Fruit fly (Drosophila melanogaster) whole organism, embryonic: ENCODE results near the gene kairos.
A peak's percentile ranks its signal among the peaks of the same experiment; 100 is the strongest.

Source experiments
- Atf-2 ChIP-seq: fragments of 200-800 bp; sonication (Bioruptor generic); optimal IDR thresholded peaks from 2 replicates; lab custom pipeline; 2016; ENCODE audit warnings: missing biosample characterization, missing genetic modification characterization
- Bteb2 ChIP-seq: fragments of 200-800 bp; sonication (Bioruptor generic); optimal IDR thresholded peaks from 2 replicates; lab custom pipeline; 2016; ENCODE audit warnings: missing biosample characterization, missing genetic modification characterization
- CG10321 ChIP-seq: fragments of 200-800 bp; sonication (Bioruptor generic); IDR thresholded peaks from 2 replicates; pipeline ENCODE4 v1.3.6; 2022; ENCODE audit warnings: missing biosample characterization, missing genetic modification characterization
- CG10462 ChIP-seq: fragments of 200-800 bp; sonication (Bioruptor generic); optimal IDR thresholded peaks from 2 replicates; lab custom pipeline; 2016; ENCODE audit warnings: missing biosample characterization, missing genetic modification characterization
- CG10565 ChIP-seq: fragments of 200-800 bp; sonication (Bioruptor generic); optimal IDR thresholded peaks from 3 replicates; lab custom pipeline; 2016; ENCODE audit warnings: missing biosample characterization, mild to moderate bottlenecking, missing genetic modification characterization
- CG11085 ChIP-seq: fragments of 200-800 bp; sonication (Bioruptor generic); IDR thresholded peaks from 2 replicates; pipeline ENCODE4 v1.3.6; 2022; ENCODE audit warnings: missing biosample characterization, missing genetic modification characterization
- CG11398 ChIP-seq: fragments of 200-800 bp; sonication (Bioruptor generic); optimal IDR thresholded peaks from 2 replicates; lab custom pipeline; 2016; ENCODE audit warnings: missing biosample characterization, missing genetic modification characterization
- CG12236 ChIP-seq: fragments of 200-800 bp; sonication (Bioruptor generic); optimal IDR thresholded peaks from 2 replicates; lab custom pipeline; 2016; ENCODE audit warnings: missing biosample characterization, missing genetic modification characterization
- CG13775 ChIP-seq: fragments of 200-800 bp; sonication (Bioruptor generic); optimal IDR thresholded peaks from 3 replicates; lab custom pipeline; 2017; ENCODE audit warnings: missing biosample characterization, mild to moderate bottlenecking, missing genetic modification characterization
- CG16863 ChIP-seq: fragments of 200-800 bp; sonication (Bioruptor generic); optimal IDR thresholded peaks from 3 replicates; lab custom pipeline; 2016; ENCODE audit warnings: missing biosample characterization, missing genetic modification characterization
- CG17802 ChIP-seq: fragments of 200-800 bp; sonication (Bioruptor generic); optimal IDR thresholded peaks from 2 replicates; lab custom pipeline; 2018; ENCODE audit warnings: missing biosample characterization, mild to moderate bottlenecking, missing genetic modification characterization, moderate library complexity
- CG17912 ChIP-seq: fragments of 200-800 bp; sonication (Bioruptor generic); optimal IDR thresholded peaks from 2 replicates; lab custom pipeline; 2018; ENCODE audit warnings: missing biosample characterization, mild to moderate bottlenecking, missing genetic modification characterization
- CG2116 ChIP-seq: fragments of 200-800 bp; sonication (Bioruptor generic); optimal IDR thresholded peaks from 3 replicates; lab custom pipeline; 2018; ENCODE audit warnings: missing biosample characterization, mild to moderate bottlenecking, missing genetic modification characterization
- CG32772 ChIP-seq: fragments of 200-800 bp; sonication (Bioruptor generic); IDR thresholded peaks from 2 replicates; pipeline ENCODE4 v1.3.6; 2022; ENCODE audit warnings: missing biosample characterization, missing genetic modification characterization
- CG33213 ChIP-seq: fragments of 200-800 bp; sonication (Bioruptor generic); optimal IDR thresholded peaks from 3 replicates; lab custom pipeline; 2016; ENCODE audit warnings: missing biosample characterization, missing genetic modification characterization
- CG3995 ChIP-seq: fragments of 200-800 bp; sonication (Bioruptor generic); optimal IDR thresholded peaks from 3 replicates; lab custom pipeline; 2016; ENCODE audit warnings: missing biosample characterization, missing genetic modification characterization
- CG6175 ChIP-seq: fragments of 200-800 bp; sonication (Bioruptor generic); IDR thresholded peaks from 3 replicates; pipeline ENCODE4 v1.3.6; 2022; ENCODE audit warnings: missing biosample characterization, missing genetic modification characterization
- CG7372 ChIP-seq: fragments of 200-800 bp; sonication (Bioruptor generic); IDR thresholded peaks from 2 replicates; pipeline ENCODE4 v1.3.6; 2022; ENCODE audit warnings: missing biosample characterization, missing genetic modification characterization
- Eip74EF ChIP-seq, 2 experiments: fragments of 200-800 bp in 1 of 2; fragments of >200 bp in 1 of 2; sonication (Bioruptor generic) in 1 of 2; optimal IDR thresholded peaks; 2 replicates each; lab custom pipeline; 2017 to 2019; ENCODE audit warnings: missing biosample characterization in 2 of 2, missing genetic modification characterization in 2 of 2, mild to moderate bottlenecking in 1 of 2, moderate library complexity in 1 of 2
- Gsc ChIP-seq: fragments of 200-800 bp; sonication (Bioruptor generic); IDR thresholded peaks from 2 replicates; pipeline ENCODE4 v1.3.6; 2022; ENCODE audit warnings: missing biosample characterization, missing genetic modification characterization
- HHEX ChIP-seq: fragments of 200-800 bp; sonication (Bioruptor generic); optimal IDR thresholded peaks from 3 replicates; lab custom pipeline; 2017; ENCODE audit warnings: missing biosample characterization, mild to moderate bottlenecking, missing genetic modification characterization, missing genetic modification reagents
- Hand ChIP-seq: fragments of 200-800 bp; sonication (Bioruptor generic); optimal IDR thresholded peaks from 2 replicates; lab custom pipeline; 2017; ENCODE audit warnings: mild to moderate bottlenecking, missing biosample characterization, missing genetic modification reagents, missing genetic modification characterization
- Hsf ChIP-seq: fragments of 200-800 bp; sonication (Bioruptor generic); optimal IDR thresholded peaks from 3 replicates; lab custom pipeline; 2016; ENCODE audit warnings: missing biosample characterization, missing genetic modification characterization
- Jarid2 ChIP-seq: fragments of 200-800 bp; sonication (Bioruptor generic); optimal IDR thresholded peaks from 3 replicates; lab custom pipeline; 2017; ENCODE audit warnings: mild to moderate bottlenecking, missing biosample characterization, missing genetic modification reagents, missing genetic modification characterization
- Kr ChIP-seq: fragments of 200-800 bp; sonication (Bioruptor generic); optimal IDR thresholded peaks from 2 replicates; lab custom pipeline; 2017; ENCODE audit warnings: missing biosample characterization, mild to moderate bottlenecking, missing genetic modification characterization
- Med ChIP-seq: fragments of 200-800 bp; sonication (Bioruptor generic); peaks from one replicate; lab custom pipeline; 2016; ENCODE audit warnings: missing biosample characterization, missing genetic modification characterization, mild to moderate bottlenecking, inconsistent platforms, moderate library complexity
- PHDP ChIP-seq: fragments of 200-800 bp; sonication (Bioruptor generic); optimal IDR thresholded peaks from 3 replicates; lab custom pipeline; 2018; ENCODE audit warnings: missing biosample characterization, mild to moderate bottlenecking, missing genetic modification characterization, moderate library complexity
- Ptx1 ChIP-seq: fragments of 200-800 bp; sonication (Bioruptor generic); IDR thresholded peaks from 2 replicates; pipeline ENCODE4 v1.3.6; 2022; ENCODE audit warnings: missing biosample characterization, missing genetic modification characterization
- Rx ChIP-seq: fragments of 200-800 bp; sonication (Bioruptor generic); IDR thresholded peaks from 2 replicates; pipeline ENCODE4 v1.3.6; 2022; ENCODE audit warnings: missing biosample characterization, missing genetic modification characterization
- Sox102F ChIP-seq: fragments of 200-800 bp; sonication (Bioruptor generic); optimal IDR thresholded peaks from 2 replicates; lab custom pipeline; 2018; ENCODE audit warnings: missing biosample characterization, mild to moderate bottlenecking, missing genetic modification characterization, moderate library complexity
- Sry-δ ChIP-seq: fragments of 200-800 bp; sonication (Bioruptor generic); optimal IDR thresholded peaks from 2 replicates; lab custom pipeline; 2016; ENCODE audit warnings: missing biosample characterization, missing genetic modification characterization
- Vsx1 ChIP-seq: fragments of 200-800 bp; sonication (Bioruptor generic); optimal IDR thresholded peaks from 2 replicates; lab custom pipeline; 2017; ENCODE audit warnings: missing biosample characterization, mild to moderate bottlenecking, missing genetic modification characterization, missing genetic modification reagents
- al ChIP-seq: fragments of 200-800 bp; sonication (Bioruptor generic); IDR thresholded peaks from 2 replicates; pipeline ENCODE4 v1.3.6; 2022; ENCODE audit warnings: missing biosample characterization, missing genetic modification characterization
- cg ChIP-seq: fragments of 200-800 bp; sonication (Bioruptor generic); optimal IDR thresholded peaks from 3 replicates; lab custom pipeline; 2019; ENCODE audit warnings: missing biosample characterization, mild to moderate bottlenecking, missing genetic modification characterization, moderate library complexity
- chif ChIP-seq, 2 experiments: fragments of 200-800 bp; sonication (Bioruptor generic); optimal IDR thresholded peaks; 3 replicates each; lab custom pipeline; 2016; ENCODE audit warnings: missing biosample characterization in 2 of 2, missing genetic modification characterization in 2 of 2
- chm ChIP-seq: fragments of 200-800 bp; sonication (Bioruptor generic); IDR thresholded peaks from 2 replicates; pipeline ENCODE4 v1.3.6; 2022; ENCODE audit warnings: missing biosample characterization, missing genetic modification characterization
- croc ChIP-seq: fragments of 200-800 bp; sonication (Bioruptor generic); conservative IDR thresholded peaks from 3 replicates; pipeline ENCODE4 v1.3.6; 2022; ENCODE audit warnings: missing biosample characterization, missing genetic modification characterization
- crp ChIP-seq, 2 experiments: fragments of 200-800 bp; sonication (Bioruptor generic); optimal IDR thresholded peaks; 2 replicates in 1 of 2; 3 replicates in 1 of 2; lab custom pipeline; 2017; ENCODE audit warnings: missing biosample characterization in 2 of 2, missing genetic modification characterization in 2 of 2, mild to moderate bottlenecking in 1 of 2, moderate library complexity in 1 of 2
- dan ChIP-seq: fragments of 200-800 bp; sonication (Bioruptor generic); IDR thresholded peaks from 2 replicates; pipeline ENCODE4 v1.3.6; 2022; ENCODE audit warnings: missing biosample characterization, missing genetic modification characterization
- emc ChIP-seq: fragments of 200-800 bp; sonication (Bioruptor generic); optimal IDR thresholded peaks from 2 replicates; lab custom pipeline; 2016; ENCODE audit warnings: missing biosample characterization, missing genetic modification characterization
- gce ChIP-seq: fragments of 200-800 bp; sonication (Bioruptor generic); IDR thresholded peaks from 3 replicates; pipeline ENCODE4 v1.3.6; 2022; ENCODE audit warnings: missing biosample characterization, missing genetic modification characterization
- gsb ChIP-seq: fragments of 200-800 bp; sonication (Bioruptor generic); IDR thresholded peaks from 2 replicates; pipeline ENCODE4 v1.3.6; 2022; ENCODE audit warnings: missing biosample characterization, missing genetic modification characterization
- hth ChIP-seq: fragments of >200 bp; optimal IDR thresholded peaks from 2 replicates; lab custom pipeline; 2017; ENCODE audit warnings: inconsistent platforms
- lmd ChIP-seq: fragments of 200-800 bp; sonication (Bioruptor generic); IDR thresholded peaks from 2 replicates; pipeline ENCODE4 v1.3.6; 2022; ENCODE audit warnings: missing biosample characterization, missing genetic modification characterization
- sisA ChIP-seq: fragments of 200-800 bp; sonication (Bioruptor generic); IDR thresholded peaks from 2 replicates; pipeline ENCODE4 v1.3.6; 2022; ENCODE audit warnings: missing biosample characterization, missing genetic modification characterization
- tap ChIP-seq: fragments of 200-800 bp; optimal IDR thresholded peaks from 3 replicates; lab custom pipeline; 2019; ENCODE audit warnings: missing biosample characterization, mild to moderate bottlenecking, missing genetic modification characterization, moderate library complexity
- tin ChIP-seq: fragments of 200-800 bp; sonication (Bioruptor generic); optimal IDR thresholded peaks from 3 replicates; lab custom pipeline; 2016; ENCODE audit warnings: missing biosample characterization, missing genetic modification characterization
- toy ChIP-seq: fragments of 200-800 bp; sonication (Bioruptor generic); IDR thresholded peaks from 2 replicates; pipeline ENCODE4 v1.3.6; 2022; ENCODE audit warnings: missing biosample characterization, missing genetic modification characterization
- ttk ChIP-seq: fragments of 200-800 bp; sonication (Bioruptor generic); IDR thresholded peaks from 2 replicates; pipeline ENCODE4 v2.1.2; 2022; ENCODE audit warnings: missing biosample characterization, missing genetic modification characterization
- unpg ChIP-seq: fragments of 200-800 bp; sonication (Bioruptor generic); optimal IDR thresholded peaks from 3 replicates; lab custom pipeline; 2018; ENCODE audit warnings: missing biosample characterization, mild to moderate bottlenecking, missing genetic modification characterization, moderate library complexity
- z ChIP-seq: fragments of 200-800 bp; sonication (Bioruptor generic); IDR thresholded peaks from 3 replicates; pipeline ENCODE4 v1.3.6; 2022; ENCODE audit warnings: missing biosample characterization, missing genetic modification characterization

The kairos gene

dm6 chrX:18315835-18316234 lies 40.2 kb downstream of the kairos start (continued):
- TF ChIP-seq CG11085 (GFP tag; lab: Robert Waterston, UW) (no peak), CG13775 (GFP tag; lab: Kevin White, UChicago) (no peak), cg (peak; percentile 48), Jarid2 (GFP tag; lab: Kevin White, UChicago) (no peak), hth (lab: Kevin White, UChicago) (no peak)

- TF ChIP-seq CG2116 = no peak
- no peak for TF ChIP-seq dan (GFP tag; lab: Robert Waterston, UW)
- no peak for TF ChIP-seq HHEX (GFP tag; lab: Kevin White, UChicago)
- no peak for TF ChIP-seq CG10565 (GFP tag; lab: Kevin White, UChicago)
- no peak for TF ChIP-seq CG12236 (GFP tag; lab: Kevin White, UChicago)
- no peak for TF ChIP-seq Atf-2 (GFP tag; lab: Kevin White, UChicago)
- TF ChIP-seq al (GFP tag; lab: Robert Waterston, UW) = no peak
- no peak for TF ChIP-seq emc (GFP tag; lab: Kevin White, UChicago)
- TF ChIP-seq CG33213 (GFP tag; lab: Kevin White, UChicago) = no peak
- no peak for TF ChIP-seq gsb (GFP tag; lab: Robert Waterston, UW)
- no peak for TF ChIP-seq CG6175 (GFP tag; lab: Robert Waterston, UW)
- no peak for TF ChIP-seq Kr
- TF ChIP-seq Gsc (GFP tag; lab: Robert Waterston, UW) = no peak
- no peak for TF ChIP-seq Sox102F (GFP tag; lab: Kevin White, UChicago)
- TF ChIP-seq Sry-δ (GFP tag; lab: Kevin White, UChicago) = no peak
- peak; percentile 99 for TF ChIP-seq z (GFP tag; lab: Robert Waterston, UW)
- TF ChIP-seq ttk (GFP tag; lab: Robert Waterston, UW) = no peak
- no peak for TF ChIP-seq Vsx1 (GFP tag; lab: Kevin White, UChicago)
- TF ChIP-seq CG3995 (GFP tag; lab: Kevin White, UChicago) = no peak
- no peak for TF ChIP-seq Eip74EF (GFP tag; optimal IDR thresholded peaks at IDR 0.05; lab: Kevin White, UChicago)
- no peak for TF ChIP-seq chm (GFP tag; lab: Robert Waterston, UW)
- TF ChIP-seq Hsf (GFP tag; lab: Kevin White, UChicago) = no peak
- TF ChIP-seq Ptx1 (GFP tag; lab: Robert Waterston, UW) = no peak
- no peak for TF ChIP-seq Hand (GFP tag; lab: Kevin White, UChicago)
- peak; percentile 59 for TF ChIP-seq Med (GFP tag; lab: Kevin White, UChicago)
- TF ChIP-seq toy (GFP tag; lab: Robert Waterston, UW) = no peak
- TF ChIP-seq CG10321 (GFP tag; lab: Robert Waterston, UW) = peak; percentile 59; the same call in 1 of the 2 replicates
- TF ChIP-seq gce = no peak
- no peak for TF ChIP-seq tin (GFP tag; lab: Kevin White, UChicago)
- no peak for TF ChIP-seq Bteb2 (GFP tag; lab: Kevin White, UChicago)
- TF ChIP-seq CG11398 (GFP tag; lab: Kevin White, UChicago) = no peak
- TF ChIP-seq CG17802 = no peak
- TF ChIP-seq CG16863 (GFP tag; lab: Kevin White, UChicago) = no peak
- no peak for TF ChIP-seq PHDP (tag; lab: Kevin White, UChicago)
- no peak for TF ChIP-seq tap (tag; lab: Kevin White, UChicago)
- TF ChIP-seq CG17912 (GFP tag; lab: Kevin White, UChicago) = no peak
- TF ChIP-seq croc (GFP tag; lab: Robert Waterston, UW) = no peak
- TF ChIP-seq CG32772 (GFP tag; lab: Robert Waterston, UW) = no peak
- TF ChIP-seq CG7372 (GFP tag; lab: Robert Waterston, UW) = no peak
- TF ChIP-seq unpg (GFP tag; lab: Kevin White, UChicago) = no peak
- TF ChIP-seq sisA (GFP tag; lab: Robert Waterston, UW) = no peak
- no peak for TF ChIP-seq lmd
- no peak for TF ChIP-seq crp (GFP tag; optimal IDR thresholded peaks at IDR 0.05; lab: Kevin White, UChicago)
- no peak for TF ChIP-seq CG10462 (GFP tag; lab: Kevin White, UChicago)
- TF ChIP-seq chif (GFP tag; optimal IDR thresholded peaks at IDR 0.05; lab: Kevin White, UChicago) = no peak
- no peak for TF ChIP-seq Rx
Observed at dm6 chrX:18312445-18312911, 43.5 kb downstream of the kairos start.
